Fruit fly (Drosophila melanogaster): ENCODE measurements around the gene sordd1.

DNA sequence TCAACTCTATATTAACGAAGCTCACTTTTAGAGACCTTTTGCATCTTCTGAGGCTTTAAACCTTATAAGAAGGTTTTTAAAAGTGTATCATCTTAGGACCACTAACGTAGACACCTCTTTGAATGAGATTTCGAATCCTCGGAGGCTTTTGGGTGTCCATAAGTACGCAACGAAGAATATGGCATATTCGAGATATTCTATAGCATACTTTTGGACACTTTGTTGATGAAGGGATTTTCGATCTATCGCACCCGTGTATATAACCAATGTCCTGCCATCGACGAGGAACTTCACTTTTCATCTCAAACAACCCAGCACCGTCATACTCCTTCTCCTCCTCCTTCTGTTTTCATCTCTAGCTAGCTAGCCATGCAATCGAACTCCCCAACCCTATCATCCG lies 26.5 kb upstream of the sordd1 start:
- TF ChIP-seq CG10348 (GFP tag; IDR thresholded peaks at IDR 0.05) (no peak), Pif1B (GFP tag; optimal IDR thresholded peaks at IDR 0.05) (no peak)

All from whole organism, pupa.